Worm (Caenorhabditis elegans) whole organism, young adult: ENCODE results near the gene col-169.
A peak's percentile ranks its signal among the peaks of the same experiment; 100 is the strongest.

Experiments used
- C17E4.6 ChIP-seq: fragments of 200-800 bp; sonication (Bioruptor generic); IDR thresholded peaks from 2 replicates; pipeline ENCODE4 v1.3.6; 2022; ENCODE audit warnings: missing genetic modification reagents, missing genetic modification characterization, missing compliant biosample characterization
- F33H1.4 ChIP-seq: fragments of 200-800 bp; sonication (Bioruptor generic); IDR thresholded peaks from 2 replicates; pipeline ENCODE4 v1.3.6; 2022; ENCODE audit warnings: missing genetic modification reagents, missing genetic modification characterization, missing compliant biosample characterization
- Y53G8AR.9 ChIP-seq: fragments of 200-800 bp; sonication (Bioruptor generic); conservative IDR thresholded peaks from 2 replicates; pipeline ENCODE4 v1.3.6; 2022; ENCODE audit warnings: missing genetic modification reagents, missing genetic modification characterization, missing compliant biosample characterization
- Y79H2A.3 ChIP-seq: fragments of 200-800 bp; sonication (Bioruptor generic); conservative IDR thresholded peaks from 2 replicates; pipeline ENCODE4 v1.3.6; 2022; ENCODE audit warnings: missing genetic modification reagents, missing genetic modification characterization, missing compliant biosample characterization
- Y95B8A.8 ChIP-seq: fragments of 200-800 bp; sonication (Bioruptor generic); IDR thresholded peaks from 2 replicates; pipeline ENCODE4 v1.3.6; 2022; ENCODE audit warnings: missing genetic modification reagents, missing genetic modification characterization, missing compliant biosample characterization
- aptf-2 ChIP-seq: fragments of 200-800 bp; sonication (Bioruptor generic); conservative IDR thresholded peaks from 2 replicates; pipeline ENCODE4 v1.3.6; 2022; ENCODE audit warnings: missing genetic modification reagents, missing genetic modification characterization, missing compliant biosample characterization
- atf-7 ChIP-seq: sonication (generic microtip); optimal IDR thresholded peaks from 2 replicates; lab custom pipeline; 2017; ENCODE audit warnings: mild to moderate bottlenecking, missing genetic modification characterization, missing compliant biosample characterization
- attf-3 ChIP-seq: fragments of 200-800 bp; sonication (Bioruptor generic); conservative IDR thresholded peaks from 2 replicates; pipeline ENCODE4 v1.3.6; 2022; ENCODE audit warnings: missing genetic modification reagents, missing genetic modification characterization, missing compliant biosample characterization
- bed-1 ChIP-seq: fragments of 200-800 bp; sonication (Bioruptor generic); IDR thresholded peaks from 2 replicates; pipeline ENCODE4 v1.3.6; 2022; ENCODE audit warnings: missing genetic modification reagents, missing genetic modification characterization, missing compliant biosample characterization
- cebp-2 ChIP-seq: fragments of 200-800 bp; sonication (Bioruptor generic); IDR thresholded peaks from 2 replicates; pipeline ENCODE4 v1.3.6; 2022; ENCODE audit warnings: missing genetic modification characterization, missing compliant biosample characterization
- ceh-40 ChIP-seq: fragments of 200-800 bp; sonication (Bioruptor generic); IDR thresholded peaks from 2 replicates; pipeline ENCODE4 v1.3.6; 2022; ENCODE audit warnings: missing genetic modification characterization, missing compliant biosample characterization
- ceh-58 ChIP-seq: fragments of 200-800 bp; sonication (Bioruptor generic); IDR thresholded peaks from 2 replicates; pipeline ENCODE4 v1.3.6; 2022; ENCODE audit warnings: missing genetic modification characterization, missing compliant biosample characterization
- ceh-79 ChIP-seq: sonication (generic microtip); optimal IDR thresholded peaks from 2 replicates; lab custom pipeline; 2017; ENCODE audit warnings: mild to moderate bottlenecking, missing genetic modification characterization, missing compliant biosample characterization
- die-1 ChIP-seq: sonication (generic microtip); optimal IDR thresholded peaks from 2 replicates; lab custom pipeline; 2016; ENCODE audit warnings: missing genotype, mild to moderate bottlenecking, missing genetic modification characterization, missing compliant biosample characterization
- egl-18 ChIP-seq: fragments of 200-800 bp; sonication (Bioruptor generic); IDR thresholded peaks from 2 replicates; pipeline ENCODE4 v1.3.6; 2022; ENCODE audit warnings: missing genetic modification reagents, missing genetic modification characterization, missing compliant biosample characterization
- ekl-4 ChIP-seq: fragments of 200-800 bp; sonication (Bioruptor generic); IDR thresholded peaks from 2 replicates; pipeline ENCODE4 v1.3.6; 2022; ENCODE audit warnings: missing genetic modification reagents, missing genetic modification characterization, missing compliant biosample characterization
- ets-4 ChIP-seq: fragments of 200-800 bp; sonication (Bioruptor generic); optimal IDR thresholded peaks from 2 replicates; lab custom pipeline; 2018; ENCODE audit warnings: mild to moderate bottlenecking, missing genetic modification characterization, missing compliant biosample characterization
- him-1 ChIP-seq: sonication (generic microtip); optimal IDR thresholded peaks from 2 replicates; lab custom pipeline; 2016; ENCODE audit warnings: missing genotype, missing genetic modification reagents, missing genetic modification characterization, missing compliant biosample characterization
- hmg-20 ChIP-seq: fragments of 200-800 bp; sonication (Bioruptor generic); IDR thresholded peaks from 2 replicates; pipeline ENCODE4 v1.3.6; 2022; ENCODE audit warnings: missing genetic modification reagents, missing genetic modification characterization, missing compliant biosample characterization
- let-607 ChIP-seq, 2 experiments: fragments of 200-800 bp in 1 of 2; sonication (Bioruptor generic) in 1 of 2; sonication (generic microtip) in 1 of 2; optimal IDR thresholded peaks; 2 replicates each; lab custom pipeline; 2016 to 2018; ENCODE audit warnings: mild to moderate bottlenecking in 2 of 2, missing compliant biosample characterization in 2 of 2, missing genetic modification characterization in 2 of 2, moderate library complexity in 2 of 2, missing genotype in 1 of 2
- lin-35 ChIP-seq, 3 experiments: fragments of 150-350 bp in 2 of 3; sonication (generic microtip) in 1 of 3; optimal IDR thresholded peaks; 2 replicates each; lab custom pipeline; 2014 to 2018; ENCODE audit warnings: missing biosample characterization in 3 of 3, missing genetic modification characterization in 3 of 3, missing genetic modification reagents in 3 of 3
- lsy-27 ChIP-seq: sonication (generic microtip); optimal IDR thresholded peaks from 2 replicates; lab custom pipeline; 2017; ENCODE audit warnings: missing genetic modification characterization, mild to moderate bottlenecking, missing compliant biosample characterization, antibody characterized with exemption, missing genotype, borderline replicate concordance; ENCODE audit not compliant: insufficient read depth
- mel-28 ChIP-seq: sonication (generic microtip); optimal IDR thresholded peaks from 2 replicates; lab custom pipeline; 2016; ENCODE audit warnings: borderline replicate concordance, mild to moderate bottlenecking, missing genetic modification characterization, missing compliant biosample characterization
- mes-4 ChIP-seq: sonication (generic microtip); optimal IDR thresholded peaks from 2 replicates; lab custom pipeline; 2016; ENCODE audit warnings: missing genotype, missing genetic modification characterization, missing compliant biosample characterization
- nfya-1 ChIP-seq: sonication (generic microtip); optimal IDR thresholded peaks from 2 replicates; lab custom pipeline; 2017; ENCODE audit warnings: antibody characterized with exemption, missing compliant biosample characterization, missing genetic modification characterization, borderline replicate concordance; ENCODE audit not compliant: insufficient read depth
- nfyb-1 ChIP-seq: fragments of 200-800 bp; sonication (Bioruptor generic); IDR thresholded peaks from 2 replicates; pipeline ENCODE4 v1.3.6; 2022; ENCODE audit warnings: missing genetic modification reagents, missing genetic modification characterization, missing compliant biosample characterization
- nhr-27 ChIP-seq: fragments of 200-800 bp; sonication (Bioruptor generic); optimal IDR thresholded peaks from 2 replicates; lab custom pipeline; 2018; ENCODE audit warnings: mild to moderate bottlenecking, missing genetic modification characterization, moderate library complexity, missing compliant biosample characterization
- nhr-80 ChIP-seq: sonication (generic microtip); optimal IDR thresholded peaks from 2 replicates; lab custom pipeline; 2016; ENCODE audit warnings: missing genetic modification characterization, missing compliant biosample characterization
- nhr-90 ChIP-seq: sonication (generic microtip); optimal IDR thresholded peaks from 2 replicates; lab custom pipeline; 2016; ENCODE audit warnings: missing genotype, mild to moderate bottlenecking, missing genetic modification characterization, missing compliant biosample characterization
- pha-4 ChIP-seq: fragments of 150-350 bp; sonication (generic microtip); optimal IDR thresholded peaks from 2 replicates; lab custom pipeline; 2014; ENCODE audit warnings: missing biosample characterization, missing genetic modification reagents, missing genetic modification characterization
- rcor-1 ChIP-seq: fragments of 200-800 bp; sonication (Bioruptor generic); IDR thresholded peaks from 2 replicates; pipeline ENCODE4 v1.3.6; 2022; ENCODE audit warnings: missing genetic modification reagents, missing genetic modification characterization, missing compliant biosample characterization
- sdz-38 ChIP-seq: sonication (generic microtip); optimal IDR thresholded peaks from 2 replicates; lab custom pipeline; 2016; ENCODE audit warnings: missing genotype, missing genetic modification characterization, missing compliant biosample characterization
- snpc-1.1 ChIP-seq: sonication (generic microtip); optimal IDR thresholded peaks from 2 replicates; lab custom pipeline; 2017; ENCODE audit warnings: missing genetic modification characterization, mild to moderate bottlenecking, missing compliant biosample characterization, antibody characterized with exemption, moderate library complexity, missing genotype, missing genetic modification reagents; ENCODE audit not compliant: insufficient read depth
- snpc-1.3 ChIP-seq: sonication (generic microtip); optimal IDR thresholded peaks from 2 replicates; lab custom pipeline; 2017; ENCODE audit warnings: missing genetic modification characterization, mild to moderate bottlenecking, missing compliant biosample characterization, antibody characterized with exemption, moderate library complexity, missing genotype, missing genetic modification reagents; ENCODE audit not compliant: insufficient read depth
- snpc-4 ChIP-seq, 5 experiments: fragments of 150-350 bp in 1 of 5; sonication (generic microtip) in 4 of 5; optimal IDR thresholded peaks; 2 replicates each; lab custom pipeline; 2014 to 2018; ENCODE audit warnings: missing genetic modification characterization in 5 of 5, missing biosample characterization in 3 of 5, antibody characterized with exemption in 2 of 5, mild to moderate bottlenecking in 2 of 5, missing compliant biosample characterization in 2 of 5, missing genotype in 2 of 5, moderate library complexity in 2 of 5, missing genetic modification reagents in 1 of 5
- tlf-1 ChIP-seq: fragments of 200-800 bp; sonication (Bioruptor generic); optimal IDR thresholded peaks from 2 replicates; lab custom pipeline; 2018; ENCODE audit warnings: mild to moderate bottlenecking, missing genetic modification characterization, missing compliant biosample characterization
- unc-130 ChIP-seq: sonication (generic microtip); optimal IDR thresholded peaks from 2 replicates; lab custom pipeline; 2016; ENCODE audit warnings: missing genetic modification reagents, missing genetic modification characterization, missing compliant biosample characterization
- ztf-22 ChIP-seq: fragments of 200-800 bp; sonication (Bioruptor generic); optimal IDR thresholded peaks from 2 replicates; lab custom pipeline; 2018; ENCODE audit warnings: mild to moderate bottlenecking, missing genetic modification characterization, moderate library complexity, missing compliant biosample characterization
- ztf-25 ChIP-seq: fragments of 200-800 bp; sonication (Bioruptor generic); IDR thresholded peaks from 2 replicates; pipeline ENCODE4 v1.3.6; 2022; ENCODE audit warnings: missing genetic modification reagents, missing genetic modification characterization, missing compliant biosample characterization

Gene col-169

ce11 chrX:6337951-6338350 is 9.0 kb downstream of the col-169 start, which contains the start of gene C03B1.13:
C03B1.13 (minus strand) TSS chrX:6338051.
- TF ChIP-seq lin-35 (GFP tag; optimal IDR thresholded peaks at IDR 0.05; lab: Kevin White, UChicago): no peak
- no peak for TF ChIP-seq nhr-90 (tag; lab: Kevin White, UChicago)
- no peak for TF ChIP-seq mes-4
- no peak for TF ChIP-seq him-1
- no peak for TF ChIP-seq Y95B8A.8 (GFP tag; lab: Robert Waterston, UW)
- no peak for TF ChIP-seq hmg-20 (GFP tag; lab: Robert Waterston, UW)
- no peak for TF ChIP-seq atf-7
- no peak for TF ChIP-seq nfya-1 (tag; lab: Kevin White, UChicago)
- TF ChIP-seq snpc-1.3 (tag; lab: Kevin White, UChicago): no peak
- TF ChIP-seq egl-18 (GFP tag; lab: Robert Waterston, UW): no peak
- TF ChIP-seq snpc-4 (GFP tag; optimal IDR thresholded peaks at IDR 0.05; lab: Kevin White, UChicago): no peak
- no peak for TF ChIP-seq snpc-4 (tag; optimal IDR thresholded peaks at IDR 0.05; lab: Kevin White, UChicago)
- TF ChIP-seq sdz-38: no peak
- no peak for TF ChIP-seq lsy-27
- TF ChIP-seq cebp-2 (GFP tag; lab: Robert Waterston, UW): no peak
- no peak for TF ChIP-seq bed-1 (GFP tag; lab: Robert Waterston, UW)
- no peak for TF ChIP-seq C17E4.6 (GFP tag; lab: Robert Waterston, UW)
- TF ChIP-seq mel-28 (tag; lab: Kevin White, UChicago): no peak

DNA sequence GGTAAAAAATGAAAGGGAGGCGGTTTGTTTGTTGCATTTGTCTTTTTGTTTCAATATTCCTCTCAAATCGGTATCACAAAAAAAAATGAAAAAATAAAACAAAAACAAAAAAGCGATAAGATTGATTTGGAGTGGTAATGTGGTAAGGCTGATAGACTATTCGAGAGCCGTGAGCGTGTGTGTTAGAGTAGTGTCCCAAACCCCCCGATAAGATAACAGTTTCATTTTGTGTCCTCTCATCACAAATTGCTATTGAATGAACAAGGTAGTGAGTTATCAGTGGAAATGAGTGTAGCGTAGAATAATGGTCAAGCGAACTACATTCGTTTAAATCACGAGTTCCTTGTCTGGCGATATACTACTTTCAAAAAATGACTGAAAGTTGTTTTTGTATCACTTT is 9.5 kb downstream of the col-169 start:
- TF ChIP-seq Y79H2A.3 (GFP tag; lab: Robert Waterston, UW) (no peak), Y53G8AR.9 (GFP tag; lab: Robert Waterston, UW) (no peak), ztf-22 (GFP tag; lab: Kevin White, UChicago) (peak; percentile 38), unc-130 (GFP tag; lab: Kevin White, UChicago) (no peak), tlf-1 (GFP tag; lab: Kevin White, UChicago) (no peak), atf-7 (peak; percentile 3), aptf-2 (GFP tag; lab: Robert Waterston, UW) (no peak), ets-4 (GFP tag; lab: Kevin White, UChicago) (no peak), ekl-4 (GFP tag; lab: Robert Waterston, UW) (no peak), hmg-20 (GFP tag; lab: Robert Waterston, UW) (no peak), pha-4 (tag; lab: Kevin White, UChicago) (peak; percentile 2), ceh-58 (GFP tag; lab: Robert Waterston, UW) (no peak), Y95B8A.8 (GFP tag; lab: Robert Waterston, UW) (no peak), snpc-1.1 (no peak), bed-1 (GFP tag; lab: Robert Waterston, UW) (no peak), nhr-27 (tag; lab: Kevin White, UChicago) (no peak), ceh-79 (tag; lab: Kevin White, UChicago) (no peak), lin-35 (GFP tag; optimal IDR thresholded peaks at IDR 0.05; lab: Kevin White, UChicago) (no peak), ceh-40 (GFP tag; lab: Robert Waterston, UW) (no peak), nhr-90 (tag; lab: Kevin White, UChicago) (peak; percentile 16), ztf-25 (no peak), F33H1.4 (GFP tag; lab: Robert Waterston, UW) (no peak), attf-3 (GFP tag; lab: Robert Waterston, UW) (no peak), die-1 (tag; lab: Kevin White, UChicago) (no peak), him-1 (no peak), nhr-80 (peak; percentile 93), nfyb-1 (peak; percentile 42; the same call in 1 of the 2 replicates), let-607 (tag; optimal IDR thresholded peaks at IDR 0.05; lab: Kevin White, UChicago) (peak in 1 of 2 experiments; percentile 9), rcor-1 (no peak)
